Fruit fly (Drosophila melanogaster) whole organism, wandering third instar larva: Measurements from ENCODE around the gene Jhbp13.

Source experiments
- Abd-B ChIP-seq: fragments of >200 bp; optimal IDR thresholded peaks from 2 replicates; lab custom pipeline; 2017; ENCODE audit warnings: missing biosample characterization, missing genetic modification characterization
- CG32264 ChIP-seq: fragments of 200-800 bp; sonication (Bioruptor generic); optimal IDR thresholded peaks from 2 replicates; lab custom pipeline; 2016; ENCODE audit warnings: missing biosample characterization, missing genetic modification characterization
- CG9705 ChIP-seq: fragments of 200-800 bp; sonication (Bioruptor generic); optimal IDR thresholded peaks from 2 replicates; lab custom pipeline; 2018; ENCODE audit warnings: missing biosample characterization, mild to moderate bottlenecking, missing genetic modification characterization
- CrebA ChIP-seq: fragments of 200-800 bp; sonication (Bioruptor generic); optimal IDR thresholded peaks from 2 replicates; lab custom pipeline; 2016; ENCODE audit warnings: missing biosample characterization, mild to moderate bottlenecking, missing genetic modification characterization, borderline replicate concordance
- Dif ChIP-seq: fragments of 200-275, 200-300 bp; sonication (Bioruptor generic); optimal IDR thresholded peaks from 2 replicates; lab custom pipeline; 2018; ENCODE audit warnings: missing biosample characterization, missing genetic modification characterization; ENCODE audit not compliant: partially characterized antibody
- GATAd ChIP-seq: sonication (Bioruptor generic); optimal IDR thresholded peaks from 2 replicates; lab custom pipeline; 2016; ENCODE audit warnings: missing biosample characterization, missing genetic modification characterization
- HLH106 ChIP-seq: fragments of 200-800 bp; optimal IDR thresholded peaks from 3 replicates; lab custom pipeline; 2019; ENCODE audit warnings: missing biosample characterization, mild to moderate bottlenecking, missing genetic modification characterization, moderate library complexity
- Hnf4 ChIP-seq: fragments of 200-800 bp; sonication (Bioruptor generic); optimal IDR thresholded peaks from 2 replicates; lab custom pipeline; 2016; ENCODE audit warnings: missing biosample characterization, mild to moderate bottlenecking, missing genetic modification characterization
- Hr78 ChIP-seq: fragments of >200 bp; optimal IDR thresholded peaks from 2 replicates; lab custom pipeline; 2017; ENCODE audit warnings: missing biosample characterization, missing genetic modification characterization
- Hr83 ChIP-seq: fragments of 200-300 bp; sonication (Bioruptor generic); optimal IDR thresholded peaks from 2 replicates; lab custom pipeline; 2016; ENCODE audit warnings: missing biosample characterization, mild to moderate bottlenecking, missing genetic modification characterization, moderate library complexity; ENCODE audit not compliant: poor library complexity, severe bottlenecking
- Jra ChIP-seq: sonication (Bioruptor generic); optimal IDR thresholded peaks from 2 replicates; lab custom pipeline; 2016; ENCODE audit warnings: missing biosample characterization, missing genetic modification characterization
- Mio ChIP-seq: sonication (Bioruptor generic); optimal IDR thresholded peaks from 2 replicates; lab custom pipeline; 2016; ENCODE audit warnings: missing biosample characterization, missing genetic modification characterization
- Myc ChIP-seq: fragments of >200 bp; optimal IDR thresholded peaks from 2 replicates; lab custom pipeline; 2017
- N ChIP-seq: fragments of >200 bp; optimal IDR thresholded peaks from 2 replicates; lab custom pipeline; 2018; ENCODE audit warnings: missing biosample characterization, missing external identifiers, missing genetic modification characterization
- OdsH ChIP-seq: fragments of 200-800 bp; sonication (Bioruptor generic); optimal IDR thresholded peaks from 2 replicates; lab custom pipeline; 2016; ENCODE audit warnings: missing biosample characterization, mild to moderate bottlenecking, missing genetic modification characterization
- Rel ChIP-seq, 2 experiments: fragments of 200-800 bp; sonication (Bioruptor generic) in 1 of 2; optimal IDR thresholded peaks; 2 replicates in 1 of 2; 3 replicates in 1 of 2; lab custom pipeline; 2016 to 2019; ENCODE audit warnings: mild to moderate bottlenecking in 2 of 2, missing biosample characterization in 2 of 2, missing genetic modification characterization in 2 of 2, moderate library complexity in 1 of 2
- Sp1 ChIP-seq: fragments of 200-800 bp; sonication (Bioruptor generic); optimal IDR thresholded peaks from 3 replicates; lab custom pipeline; 2019; ENCODE audit warnings: missing biosample characterization, mild to moderate bottlenecking, missing genetic modification characterization, moderate library complexity
- Vsx2 ChIP-seq: fragments of 200-300, 225-300 bp; sonication (Bioruptor generic); optimal IDR thresholded peaks from 2 replicates; lab custom pipeline; 2018; ENCODE audit warnings: missing biosample characterization, missing genetic modification characterization; ENCODE audit not compliant: partially characterized antibody
- br ChIP-seq: fragments of 200-800 bp; sonication (Bioruptor generic); optimal IDR thresholded peaks from 2 replicates; lab custom pipeline; 2016; ENCODE audit warnings: missing biosample characterization, missing genetic modification characterization
- brk ChIP-seq: fragments of 200-800 bp; sonication (Bioruptor generic); optimal IDR thresholded peaks from 2 replicates; lab custom pipeline; 2016; ENCODE audit warnings: missing biosample characterization, mild to moderate bottlenecking, missing genetic modification characterization
- dl ChIP-seq, 2 experiments: fragments of 175-275, 200-275 bp in 1 of 2; fragments of 200-275 bp in 1 of 2; sonication (Bioruptor generic); optimal IDR thresholded peaks; lab custom pipeline; 2018; ENCODE audit warnings: mild to moderate bottlenecking in 2 of 2, missing biosample characterization in 2 of 2, missing genetic modification characterization in 2 of 2, moderate library complexity in 2 of 2; ENCODE audit not compliant: partially characterized antibody in 2 of 2, insufficient read depth in 1 of 2
- dmrt93B ChIP-seq: fragments of 200-800 bp; sonication (Bioruptor generic); optimal IDR thresholded peaks from 2 replicates; lab custom pipeline; 2018; ENCODE audit warnings: missing biosample characterization, mild to moderate bottlenecking, missing genetic modification characterization
- dsf ChIP-seq: sonication (Bioruptor generic); optimal IDR thresholded peaks from 2 replicates; lab custom pipeline; 2016; ENCODE audit warnings: missing biosample characterization, missing genetic modification characterization, borderline replicate concordance
- ey ChIP-seq: fragments of 200-800 bp; sonication (Bioruptor generic); optimal IDR thresholded peaks from 2 replicates; lab custom pipeline; 2016; ENCODE audit warnings: missing biosample characterization, missing genetic modification characterization
- foxo ChIP-seq, 2 experiments: fragments of 200-800 bp; sonication (Bioruptor generic); optimal IDR thresholded peaks; 2 replicates in 1 of 2; 3 replicates in 1 of 2; lab custom pipeline; 2016 to 2017; ENCODE audit warnings: missing biosample characterization in 2 of 2, missing genetic modification characterization in 2 of 2
- fru ChIP-seq: fragments of 200-800 bp; sonication (Bioruptor generic); optimal IDR thresholded peaks from 3 replicates; lab custom pipeline; 2016; ENCODE audit warnings: missing biosample characterization, mild to moderate bottlenecking, missing genetic modification characterization
- jim ChIP-seq: fragments of 175-275, 200-325 bp; sonication (Bioruptor generic); optimal IDR thresholded peaks from 2 replicates; lab custom pipeline; 2016; ENCODE audit warnings: missing biosample characterization, mild to moderate bottlenecking, missing genetic modification characterization
- lola ChIP-seq: fragments of >200 bp; optimal IDR thresholded peaks from 2 replicates; lab custom pipeline; 2017; ENCODE audit warnings: missing biosample characterization, missing genetic modification characterization
- pan ChIP-seq: fragments of >200 bp; optimal IDR thresholded peaks from 2 replicates; lab custom pipeline; 2017
- psq ChIP-seq: fragments of 200-800 bp; sonication (Bioruptor generic); optimal IDR thresholded peaks from 3 replicates; lab custom pipeline; 2017; ENCODE audit warnings: missing biosample characterization, mild to moderate bottlenecking, missing genetic modification characterization, moderate library complexity
- rgr ChIP-seq: fragments of 200-800 bp; sonication (Bioruptor generic); optimal IDR thresholded peaks from 3 replicates; lab custom pipeline; 2016; ENCODE audit warnings: missing biosample characterization, mild to moderate bottlenecking, missing genetic modification characterization
- sage ChIP-seq: fragments of 200-800 bp; sonication (Bioruptor generic); optimal IDR thresholded peaks from 2 replicates; lab custom pipeline; 2016; ENCODE audit warnings: missing biosample characterization, mild to moderate bottlenecking, missing genetic modification characterization
- sv ChIP-seq: fragments of 200-800 bp; sonication (Bioruptor generic); optimal IDR thresholded peaks from 3 replicates; lab custom pipeline; 2016; ENCODE audit warnings: missing biosample characterization, missing genetic modification characterization
- tai ChIP-seq: sonication (Bioruptor generic); optimal IDR thresholded peaks from 2 replicates; lab custom pipeline; 2016; ENCODE audit warnings: missing biosample characterization, missing genetic modification characterization
- usp ChIP-seq: fragments of >200 bp; optimal IDR thresholded peaks from 2 replicates; lab custom pipeline; 2017; ENCODE audit warnings: missing biosample characterization, missing genetic modification characterization
- woc ChIP-seq: sonication (Bioruptor generic); optimal IDR thresholded peaks from 2 replicates; lab custom pipeline; 2016; ENCODE audit warnings: missing biosample characterization, mild to moderate bottlenecking, missing genetic modification characterization

The Jhbp13 gene

DNA sequence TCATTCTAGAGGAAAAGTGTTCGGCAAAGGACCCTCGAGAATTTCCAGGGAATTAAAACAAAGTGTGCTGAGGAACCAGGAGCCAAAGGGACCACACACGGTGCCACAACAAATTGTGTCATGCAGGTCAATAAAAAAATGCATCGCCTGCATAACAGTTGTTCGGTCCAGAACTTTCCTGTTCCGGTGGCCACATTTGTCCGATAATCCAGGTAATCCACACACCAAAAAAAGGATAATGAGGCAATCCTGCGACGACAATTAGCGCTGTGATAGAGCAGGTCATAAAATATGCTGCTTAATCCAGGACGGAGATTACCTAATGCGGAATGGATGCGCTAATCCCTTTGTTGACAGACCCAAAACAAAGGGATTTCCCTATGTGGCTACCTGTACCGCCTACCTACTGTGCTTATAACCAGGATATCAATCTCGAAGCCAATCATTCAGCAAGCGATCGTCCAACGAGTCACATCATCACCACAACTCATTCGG is 10.4 kb upstream of the Jhbp13 start, which contains the start of gene CG16815:
CG16815 (plus strand) TSS at position 445 of the 495 bp plus-strand sequence.
- TF ChIP-seq Sp1, result no peak
- no peak for TF ChIP-seq fru (GFP tag; lab: Kevin White, UChicago)
- no peak for TF ChIP-seq Vsx2
- TF ChIP-seq psq (GFP tag; lab: Kevin White, UChicago), result no peak
- no peak for TF ChIP-seq CG9705 (GFP tag; lab: Kevin White, UChicago)
- no peak for TF ChIP-seq OdsH (GFP tag; lab: Kevin White, UChicago)
- no peak for TF ChIP-seq dsf (GFP tag; lab: Kevin White, UChicago)
- no peak for TF ChIP-seq CrebA (GFP tag; lab: Kevin White, UChicago)
- no peak for TF ChIP-seq Dif
- TF ChIP-seq rgr, result no peak
- TF ChIP-seq Hnf4 (GFP tag; lab: Kevin White, UChicago), result no peak
- TF ChIP-seq woc (GFP tag; lab: Kevin White, UChicago), result no peak
- TF ChIP-seq sage (GFP tag; lab: Kevin White, UChicago), result no peak
- no peak for TF ChIP-seq brk (GFP tag; lab: Kevin White, UChicago)

DNA sequence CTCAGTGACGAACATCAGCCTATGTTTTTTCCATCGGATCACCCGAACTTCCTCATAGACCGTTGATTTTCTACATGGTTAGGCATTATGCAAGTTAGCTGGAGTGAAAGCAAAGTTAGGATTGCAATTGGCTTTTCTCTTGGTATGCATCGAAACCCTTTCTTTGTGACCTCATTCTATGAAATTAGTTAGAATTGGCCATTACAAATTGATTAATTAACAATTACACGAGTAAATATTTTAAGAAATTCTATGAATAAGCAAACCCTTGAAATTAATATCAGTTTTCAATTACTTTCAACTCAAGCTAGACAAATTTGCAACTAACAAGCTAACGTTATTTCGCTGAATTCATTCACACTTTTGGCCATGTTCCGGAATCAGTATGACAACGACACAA is 8.1 kb upstream of the Jhbp13 start, which contains the start of gene Prosalpha6T:
Prosalpha6T (plus strand) TSS at position 301 of the 400 bp plus-strand sequence.
- no peak for TF ChIP-seq sv (GFP tag; lab: Kevin White, UChicago)
- TF ChIP-seq Sp1, result no peak
- no peak for TF ChIP-seq HLH106 (tag; lab: Kevin White, UChicago)
- no peak for TF ChIP-seq OdsH (GFP tag; lab: Kevin White, UChicago)
- TF ChIP-seq usp (GFP tag; lab: Kevin White, UChicago), result no peak
- no peak for TF ChIP-seq Hr78 (GFP tag; lab: Kevin White, UChicago)
- no peak for TF ChIP-seq dsf (GFP tag; lab: Kevin White, UChicago)

DNA sequence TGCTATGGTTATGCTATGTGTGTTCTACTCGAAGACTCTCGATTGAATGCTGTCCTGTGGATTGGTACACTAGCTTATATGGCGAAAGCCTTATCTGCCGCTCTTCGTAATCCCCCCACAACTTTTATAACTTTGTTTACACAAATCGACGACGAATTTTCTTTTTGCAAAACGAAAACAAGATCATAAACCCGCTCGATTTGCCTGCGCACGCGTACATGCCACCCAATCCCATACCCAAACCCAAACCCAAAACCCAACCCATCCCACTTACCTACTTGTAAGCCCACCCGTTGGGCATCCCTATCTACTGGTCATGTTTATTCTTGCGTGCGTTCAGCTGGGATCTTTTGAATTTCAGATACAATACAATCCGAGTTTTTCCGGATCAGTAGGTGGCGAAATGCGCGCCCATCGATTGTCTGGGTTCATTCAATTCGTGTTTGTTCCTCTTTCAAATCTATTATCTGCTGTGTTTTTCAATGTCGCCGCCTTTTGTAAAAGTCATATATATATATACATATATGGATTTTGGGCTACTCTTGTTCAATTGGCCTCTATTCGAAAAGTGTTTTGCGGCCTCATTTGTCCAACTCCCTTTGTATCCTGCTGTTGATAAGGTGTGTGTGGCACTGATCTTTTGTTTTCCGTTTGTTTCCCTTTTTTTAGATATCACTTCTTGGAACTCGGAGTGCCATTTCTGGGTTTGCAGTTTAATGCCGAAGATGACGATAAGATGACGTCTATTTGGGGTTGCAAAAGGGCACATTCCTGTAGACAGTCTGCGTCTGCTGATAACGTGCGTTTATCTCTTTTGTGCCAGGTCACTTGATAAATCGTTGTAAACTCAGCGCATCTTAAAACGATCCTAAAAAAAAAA is 4.9 kb upstream of the Jhbp13 start, which contains the start of gene Mabi:
Mabi (minus strand) TSS at position 51 of the 880 bp plus-strand sequence.
- TF ChIP-seq HLH106 (tag; lab: Kevin White, UChicago), result no peak
- TF ChIP-seq Vsx2, result no peak
- TF ChIP-seq lola (GFP tag; lab: Kevin White, UChicago), result no peak
- TF ChIP-seq Jra, result no peak
- no peak for TF ChIP-seq rgr
- no peak for TF ChIP-seq sage (GFP tag; lab: Kevin White, UChicago)
- no peak for TF ChIP-seq dmrt93B (GFP tag; lab: Kevin White, UChicago)
- TF ChIP-seq jim (GFP tag; lab: Kevin White, UChicago), result no peak
- TF ChIP-seq ey (GFP tag; lab: Kevin White, UChicago), result no peak
- TF ChIP-seq sv (GFP tag; lab: Kevin White, UChicago), result no peak

DNA sequence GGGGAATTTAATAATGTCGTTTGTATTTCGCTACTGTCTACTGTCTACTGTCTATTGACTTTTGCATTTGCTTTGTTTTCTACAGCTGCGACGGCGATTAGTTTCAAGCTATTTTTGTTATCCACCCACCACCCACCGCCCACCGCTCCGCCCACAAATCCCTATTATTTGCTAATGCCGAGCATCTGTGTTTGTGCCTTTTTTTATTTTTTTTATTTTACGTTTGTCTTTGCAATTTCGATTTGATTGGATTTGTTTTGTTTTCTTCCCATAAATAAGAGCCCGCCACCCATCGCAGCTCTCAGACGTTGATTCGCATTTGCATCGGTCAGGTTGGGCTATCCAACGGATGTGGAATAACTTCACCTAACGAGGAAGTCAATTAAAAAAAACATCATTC is 3.6 kb upstream of the Jhbp13 start, which contains the start of gene Jhbp14:
Jhbp14 (plus strand) TSS at position 301 of the 400 bp plus-strand sequence.
- TF ChIP-seq ey (GFP tag; lab: Kevin White, UChicago) (no peak), foxo (GFP tag; optimal IDR thresholded peaks at IDR 0.05; lab: Kevin White, UChicago) (no peak), HLH106 (tag; lab: Kevin White, UChicago) (no peak), br (GFP tag; lab: Kevin White, UChicago) (no peak), Mio (GFP tag; lab: Kevin White, UChicago) (no peak), jim (GFP tag; lab: Kevin White, UChicago) (no peak), Myc (no peak), GATAd (GFP tag; lab: Kevin White, UChicago) (no peak)

DNA sequence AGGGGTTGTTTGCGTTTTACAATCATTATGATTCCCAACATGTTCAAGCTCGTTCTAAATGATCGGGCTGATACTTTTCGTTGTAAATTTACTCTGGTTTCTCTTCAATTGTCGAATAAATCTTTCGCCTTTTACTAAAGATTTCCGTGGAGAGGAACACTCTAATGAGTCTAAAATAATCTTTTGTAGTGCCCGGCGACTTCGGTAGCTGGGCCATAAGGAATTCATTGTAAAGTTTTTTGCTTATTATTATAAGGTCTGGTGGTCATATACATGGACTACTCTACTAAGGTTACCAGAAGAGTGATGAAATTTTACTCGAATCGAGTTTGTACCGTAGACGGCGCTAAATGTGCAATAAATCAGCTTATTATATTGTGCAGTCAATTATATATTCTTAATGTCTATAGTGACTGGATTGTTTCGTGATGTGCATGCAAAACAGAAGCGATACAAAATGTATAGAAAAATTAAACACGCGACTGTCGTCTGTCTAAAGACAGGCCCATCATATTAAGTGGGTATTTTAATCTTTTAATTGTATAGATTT is 5.0 kb downstream of the Jhbp13 start:
- TF ChIP-seq dmrt93B (GFP tag; lab: Kevin White, UChicago) (no peak), CG32264 (GFP tag; lab: Kevin White, UChicago) (no peak), Myc (no peak), N (no peak), psq (GFP tag; lab: Kevin White, UChicago) (no peak), pan (lab: Kevin White, UChicago) (no peak), usp (GFP tag; lab: Kevin White, UChicago) (no peak), CrebA (GFP tag; lab: Kevin White, UChicago) (no peak), Abd-B (GFP tag; lab: Kevin White, UChicago) (no peak), dl (GFP tag; optimal IDR thresholded peaks at IDR 0.05; lab: Kevin White, UChicago; ENCODE audit: insufficient read depth in 1 of 2, partially characterized antibody in 2 of 2) (no peak), tai (GFP tag; lab: Kevin White, UChicago) (no peak), Vsx2 (no peak), foxo (GFP tag; optimal IDR thresholded peaks at IDR 0.05; lab: Kevin White, UChicago) (no peak), Hr83 (GFP tag; lab: Kevin White, UChicago) (no peak), jim (GFP tag; lab: Kevin White, UChicago) (no peak), GATAd (GFP tag; lab: Kevin White, UChicago) (no peak), Rel (GFP tag; optimal IDR thresholded peaks at IDR 0.05; lab: Kevin White, UChicago) (no peak), Rel (tag; optimal IDR thresholded peaks at IDR 0.05; lab: Kevin White, UChicago) (no peak), lola (GFP tag; lab: Kevin White, UChicago) (no peak), Jra (no peak)
